Worm (Caenorhabditis elegans) whole organism, L4 larva: ENCODE measurements around the gene C50F4.16.

Source experiments
- F26F4.8 ChIP-seq: fragments of 200-800 bp; sonication (Bioruptor generic); conservative IDR thresholded peaks from 2 replicates; pipeline ENCODE4 v1.3.6; 2022; ENCODE audit warnings: missing genetic modification characterization, missing compliant biosample characterization
- T20F7.1 ChIP-seq: fragments of 200-800 bp; sonication (Bioruptor generic); optimal IDR thresholded peaks from 2 replicates; lab custom pipeline; 2018; ENCODE audit warnings: mild to moderate bottlenecking, missing genetic modification characterization, missing compliant biosample characterization
- Y105C5A.15 ChIP-seq: fragments of 200-800 bp; sonication (Bioruptor generic); IDR thresholded peaks from 2 replicates; pipeline ENCODE4 v1.3.6; 2022; ENCODE audit warnings: missing genetic modification characterization, missing compliant biosample characterization
- aha-1 ChIP-seq: fragments of 150-350 bp; peaks from one replicate; lab custom pipeline; 2014; ENCODE audit warnings: missing biosample characterization, missing genetic modification characterization
- arid-1 ChIP-seq: fragments of 200-800 bp; sonication (Bioruptor generic); conservative IDR thresholded peaks from 2 replicates; pipeline ENCODE4 v1.3.6; 2022; ENCODE audit warnings: missing genetic modification reagents, missing genetic modification characterization, missing compliant biosample characterization
- ctbp-1 ChIP-seq: fragments of 200-800 bp; sonication (Bioruptor generic); IDR thresholded peaks from 2 replicates; pipeline ENCODE4 v1.3.6; 2022; ENCODE audit warnings: missing genetic modification reagents, missing genetic modification characterization, missing compliant biosample characterization
- daf-16 ChIP-seq, 3 experiments: sonication (generic microtip); optimal IDR thresholded peaks; 2 replicates each; lab custom pipeline; 2016 to 2017; ENCODE audit warnings: missing genetic modification characterization in 3 of 3, missing genetic modification reagents in 3 of 3, mild to moderate bottlenecking in 2 of 3, missing compliant biosample characterization in 2 of 3, missing biosample characterization in 1 of 3, moderate library complexity in 1 of 3
- dmd-6 ChIP-seq: fragments of 200-800 bp; sonication (Bioruptor generic); IDR thresholded peaks from 2 replicates; pipeline ENCODE4 v1.3.6; 2022; ENCODE audit warnings: missing genetic modification reagents, missing genetic modification characterization, missing compliant biosample characterization
- dmd-8 ChIP-seq: fragments of 200-800 bp; sonication (Bioruptor generic); IDR thresholded peaks from 2 replicates; pipeline ENCODE4 v1.3.6; 2022; ENCODE audit warnings: missing genetic modification characterization, missing compliant biosample characterization
- dpl-1 ChIP-seq: fragments of 150-350 bp; optimal IDR thresholded peaks from 2 replicates; lab custom pipeline; 2014; ENCODE audit warnings: missing biosample characterization, missing genetic modification reagents, missing genetic modification characterization
- gei-8 ChIP-seq: fragments of 200-800 bp; sonication (Bioruptor generic); optimal IDR thresholded peaks from 2 replicates; lab custom pipeline; 2018; ENCODE audit warnings: mild to moderate bottlenecking, missing genetic modification characterization, missing compliant biosample characterization
- hif-1 ChIP-seq, 2 experiments: sonication (generic microtip); optimal IDR thresholded peaks; 2 replicates each; lab custom pipeline; 2016 to 2017; ENCODE audit warnings: missing compliant biosample characterization in 2 of 2, missing genetic modification characterization in 2 of 2, missing genetic modification reagents in 2 of 2, missing genotype in 2 of 2, mild to moderate bottlenecking in 1 of 2
- hlh-11 ChIP-seq: fragments of 200-800 bp; sonication (Bioruptor generic); optimal IDR thresholded peaks from 2 replicates; lab custom pipeline; 2018; ENCODE audit warnings: mild to moderate bottlenecking, missing genetic modification characterization, missing compliant biosample characterization
- lin-1 ChIP-seq: fragments of 200-800 bp; sonication (Bioruptor generic); IDR thresholded peaks from 2 replicates; pipeline ENCODE4 v1.3.6; 2022; ENCODE audit warnings: missing genetic modification reagents, missing genetic modification characterization, missing compliant biosample characterization
- madf-9 ChIP-seq: fragments of 200-800 bp; sonication (Bioruptor generic); conservative IDR thresholded peaks from 2 replicates; pipeline ENCODE4 v1.3.6; 2022; ENCODE audit warnings: missing genetic modification reagents, missing genetic modification characterization, missing compliant biosample characterization
- nhr-25 ChIP-seq: sonication (generic microtip); optimal IDR thresholded peaks from 2 replicates; lab custom pipeline; 2017; ENCODE audit warnings: missing genetic modification characterization, mild to moderate bottlenecking, missing compliant biosample characterization, antibody characterized with exemption, moderate library complexity, borderline replicate concordance; ENCODE audit not compliant: insufficient read depth
- nhr-41 ChIP-seq: fragments of 200-800 bp; sonication (Bioruptor generic); IDR thresholded peaks from 2 replicates; pipeline ENCODE4 v1.3.6; 2022; ENCODE audit warnings: missing genetic modification reagents, missing genetic modification characterization, missing compliant biosample characterization
- nhr-48 ChIP-seq: sonication (generic microtip); optimal IDR thresholded peaks from 2 replicates; lab custom pipeline; 2016; ENCODE audit warnings: mild to moderate bottlenecking, missing genetic modification characterization, missing compliant biosample characterization
- sdz-12 ChIP-seq: fragments of 200-800 bp; sonication (Bioruptor generic); optimal IDR thresholded peaks from 2 replicates; lab custom pipeline; 2018; ENCODE audit warnings: mild to moderate bottlenecking, missing genetic modification characterization, missing compliant biosample characterization
- spr-3 ChIP-seq: fragments of 200-800 bp; sonication (Bioruptor generic); optimal IDR thresholded peaks from 2 replicates; lab custom pipeline; 2018; ENCODE audit warnings: mild to moderate bottlenecking, missing genetic modification characterization, missing compliant biosample characterization
- zfp-3 ChIP-seq: fragments of 200-800 bp; sonication (Bioruptor generic); conservative IDR thresholded peaks from 2 replicates; pipeline ENCODE4 v1.3.6; 2022; ENCODE audit warnings: missing genetic modification reagents, missing genetic modification characterization, missing compliant biosample characterization

C50F4.16 gene

ce11 chrV:9491440-9492160 is 49.8 kb downstream of the C50F4.16 start, which contains the start of gene K06A4.7 (continued):
- no peak for TF ChIP-seq nhr-41 (GFP tag; lab: Robert Waterston, UW)
- peak in 1 of 2 experiments; percentile 1 for TF ChIP-seq hif-1 (tag; optimal IDR thresholded peaks at IDR 0.05; lab: Kevin White, UChicago)
- peak; percentile 51 for TF ChIP-seq dmd-6 (GFP tag; lab: Robert Waterston, UW)
- peak; percentile 76 for TF ChIP-seq hlh-11
- no peak for TF ChIP-seq nhr-48
- no peak for TF ChIP-seq ctbp-1 (GFP tag; lab: Robert Waterston, UW)
- TF ChIP-seq lin-1: 0 out of 2 replicates have a peak, but pooled peaks have one; percentile 17
- TF ChIP-seq dpl-1 (GFP tag; lab: Kevin White, UChicago): no peak
- TF ChIP-seq spr-3 (GFP tag; lab: Kevin White, UChicago): no peak
- no peak for TF ChIP-seq Y105C5A.15 (GFP tag; lab: Robert Waterston, UW)
- no peak for TF ChIP-seq dmd-8
- TF ChIP-seq aha-1 (tag; lab: Kevin White, UChicago): peak; percentile 55
- no peak for TF ChIP-seq gei-8
- TF ChIP-seq F26F4.8 (GFP tag; lab: Robert Waterston, UW): no peak
- no peak for TF ChIP-seq zfp-3 (GFP tag; lab: Robert Waterston, UW)
- TF ChIP-seq T20F7.1: no peak
- TF ChIP-seq daf-16 (GFP tag; optimal IDR thresholded peaks at IDR 0.05; lab: Kevin White, UChicago): no peak
- peak; percentile 64 for TF ChIP-seq daf-16 (tag; optimal IDR thresholded peaks at IDR 0.05; lab: Kevin White, UChicago)
- TF ChIP-seq madf-9 (GFP tag; lab: Robert Waterston, UW): no peak
- TF ChIP-seq arid-1: no peak
- no peak for TF ChIP-seq sdz-12 (GFP tag; lab: Kevin White, UChicago)
- no peak for TF ChIP-seq nhr-25 (tag; lab: Kevin White, UChicago)
